Fruit fly (Drosophila melanogaster) whole organism, adult: ENCODE data around the gene CG7011.

Source experiments
- CG11617 ChIP-seq: fragments of 200-800 bp; sonication (Bioruptor generic); optimal IDR thresholded peaks from 2 replicates; lab custom pipeline; 2017; ENCODE audit warnings: mild to moderate bottlenecking, missing biosample characterization, missing genetic modification reagents, missing genetic modification characterization
- CG12768 ChIP-seq: fragments of 200-800 bp; sonication (Bioruptor generic); optimal IDR thresholded peaks from 2 replicates; lab custom pipeline; 2017; ENCODE audit warnings: missing biosample characterization, missing genetic modification characterization, mild to moderate bottlenecking, moderate library complexity, missing genetic modification reagents
- CG14711 ChIP-seq: fragments of 200-800 bp; sonication (Bioruptor generic); optimal IDR thresholded peaks from 2 replicates; lab custom pipeline; 2018; ENCODE audit warnings: missing biosample characterization, mild to moderate bottlenecking, missing genetic modification characterization, moderate library complexity
- CG1620 ChIP-seq: fragments of 200-800 bp; sonication (Bioruptor generic); optimal IDR thresholded peaks from 2 replicates; lab custom pipeline; 2016; ENCODE audit warnings: missing biosample characterization, missing genetic modification characterization
- CG33017 ChIP-seq: fragments of 200-800 bp; sonication (Bioruptor generic); optimal IDR thresholded peaks from 2 replicates; lab custom pipeline; 2018; ENCODE audit warnings: missing biosample characterization, mild to moderate bottlenecking, missing genetic modification characterization, moderate library complexity
- CG5204 ChIP-seq: fragments of 200-800 bp; sonication (Bioruptor generic); optimal IDR thresholded peaks from 2 replicates; lab custom pipeline; 2016; ENCODE audit warnings: missing biosample characterization, missing genetic modification characterization
- CG7045 ChIP-seq: fragments of 200-800 bp; sonication (Bioruptor generic); optimal IDR thresholded peaks from 2 replicates; lab custom pipeline; 2017; ENCODE audit warnings: missing biosample characterization, mild to moderate bottlenecking, missing genetic modification characterization
- CG7101 ChIP-seq: fragments of 200-800 bp; sonication (Bioruptor generic); optimal IDR thresholded peaks from 2 replicates; lab custom pipeline; 2018; ENCODE audit warnings: missing biosample characterization, mild to moderate bottlenecking, missing genetic modification characterization, moderate library complexity
- Clk ChIP-seq: fragments of 200-800 bp; sonication (Bioruptor generic); optimal IDR thresholded peaks from 2 replicates; lab custom pipeline; 2017; ENCODE audit warnings: missing biosample characterization, missing genetic modification characterization
- Crg-1 ChIP-seq: fragments of 200-800 bp; sonication (Bioruptor generic); optimal IDR thresholded peaks from 2 replicates; lab custom pipeline; 2016; ENCODE audit warnings: missing biosample characterization, missing genetic modification characterization
- Hr96 ChIP-seq: fragments of 200-800 bp; sonication (Bioruptor generic); optimal IDR thresholded peaks from 2 replicates; lab custom pipeline; 2016; ENCODE audit warnings: missing biosample characterization, missing genetic modification characterization
- Mnt ChIP-seq: fragments of 200-800 bp; sonication (Bioruptor generic); optimal IDR thresholded peaks from 2 replicates; lab custom pipeline; 2016; ENCODE audit warnings: missing biosample characterization, mild to moderate bottlenecking, missing genetic modification characterization
- bab1 ChIP-seq: fragments of 200-800 bp; sonication (Bioruptor generic); optimal IDR thresholded peaks from 3 replicates; lab custom pipeline; 2019; ENCODE audit warnings: missing biosample characterization, mild to moderate bottlenecking, missing genetic modification characterization, moderate library complexity
- cic ChIP-seq: fragments of 200-800 bp; sonication (Bioruptor generic); optimal IDR thresholded peaks from 2 replicates; lab custom pipeline; 2017; ENCODE audit warnings: missing biosample characterization, mild to moderate bottlenecking, missing genetic modification characterization, moderate library complexity
- cnc ChIP-seq, 2 experiments: fragments of >200 bp; optimal IDR thresholded peaks; 2 replicates each; lab custom pipeline; 2017
- kay ChIP-seq: fragments of 200-800 bp; sonication (Bioruptor generic); peaks from one replicate; lab custom pipeline; 2016; ENCODE audit warnings: missing biosample characterization, missing genetic modification characterization, borderline replicate concordance
- ovo ChIP-seq: fragments of 200-800 bp; sonication (Bioruptor generic); optimal IDR thresholded peaks from 2 replicates; lab custom pipeline; 2016; ENCODE audit warnings: missing biosample characterization, missing genetic modification characterization
- pad ChIP-seq: fragments of 200-800 bp; sonication (Bioruptor generic); optimal IDR thresholded peaks from 3 replicates; lab custom pipeline; 2017; ENCODE audit warnings: missing biosample characterization, missing genetic modification characterization, mild to moderate bottlenecking, moderate library complexity, missing genetic modification reagents
- tj ChIP-seq: fragments of 200-800 bp; sonication (Bioruptor generic); optimal IDR thresholded peaks from 3 replicates; lab custom pipeline; 2017; ENCODE audit warnings: missing biosample characterization, mild to moderate bottlenecking, missing genetic modification characterization, moderate library complexity
- toe ChIP-seq: fragments of 200-800 bp; sonication (Bioruptor generic); optimal IDR thresholded peaks from 2 replicates; lab custom pipeline; 2016; ENCODE audit warnings: missing biosample characterization, missing genetic modification characterization

The CG7011 gene

DNA sequence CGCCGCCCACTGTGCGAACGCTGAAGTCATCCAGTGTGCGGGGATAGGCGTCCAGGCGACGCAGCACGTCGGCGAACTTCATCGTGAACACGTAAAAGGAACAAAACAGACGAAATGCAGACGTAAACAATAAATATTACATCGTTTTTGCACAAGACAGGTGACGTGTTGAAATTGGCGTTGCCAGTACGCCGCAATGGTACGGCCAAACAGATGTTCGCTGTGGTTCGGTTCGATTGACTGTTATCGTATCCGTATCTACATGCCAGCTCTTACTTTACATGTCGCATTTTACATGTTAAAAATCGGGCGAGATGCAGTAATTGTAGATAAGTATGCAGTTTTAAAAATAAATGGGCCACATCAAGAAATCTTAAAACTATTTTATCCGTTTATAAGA lies at the start of gene CG7011:
Gene CG7011 (minus strand): TSS at position 215 of the 400 bp plus-strand sequence.
- TF ChIP-seq tj = peak; percentile 74
- TF ChIP-seq toe (GFP tag; lab: Kevin White, UChicago) = no peak
- no peak for TF ChIP-seq CG12768
- peak in 1 of 2 experiments; percentile 21 for TF ChIP-seq cnc (optimal IDR thresholded peaks at IDR 0.05; lab: Kevin White, UChicago)
- TF ChIP-seq Mnt (GFP tag; lab: Kevin White, UChicago) = no peak
- no peak for TF ChIP-seq CG1620 (GFP tag; lab: Kevin White, UChicago)
- TF ChIP-seq CG5204 = no peak

DNA sequence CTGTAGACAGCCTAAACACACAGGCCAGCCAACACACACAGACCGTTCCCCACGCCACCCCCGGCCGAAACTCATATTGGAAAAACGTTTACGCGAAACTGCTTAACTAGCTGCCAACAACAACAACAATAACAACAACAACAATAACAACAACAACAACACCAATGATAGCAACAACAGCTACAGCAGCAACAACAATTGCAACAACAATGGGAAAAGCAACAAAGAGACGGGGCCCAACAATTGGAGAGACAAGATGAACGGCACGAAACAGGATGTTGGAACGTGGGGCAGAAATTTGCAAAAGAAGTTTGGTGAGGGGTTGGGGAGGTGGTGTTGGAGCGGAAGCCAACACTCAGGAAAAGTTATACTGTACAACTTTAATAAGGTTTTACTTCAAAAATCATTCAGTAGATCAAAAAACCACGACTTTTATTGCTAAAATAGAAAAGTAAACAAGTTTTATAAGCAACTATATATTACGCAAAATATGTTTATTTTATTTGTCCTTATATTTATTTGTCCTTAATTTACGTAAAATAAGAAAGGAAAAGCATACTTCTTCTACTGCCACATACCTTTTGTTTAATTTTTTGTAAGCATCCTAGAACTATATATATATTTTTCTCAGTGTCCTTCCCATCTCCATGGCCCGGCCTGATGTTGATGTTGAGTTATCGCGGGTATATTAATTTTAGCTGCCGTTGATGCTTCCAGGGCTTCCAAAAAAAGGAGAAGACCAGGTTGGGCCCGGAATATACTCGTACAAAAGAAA lies 48.6 kb upstream of the CG7011 start:
- TF ChIP-seq CG12768 = no peak
- no peak for TF ChIP-seq bab1 (GFP tag; lab: Kevin White, UChicago)
- no peak for TF ChIP-seq CG14711 (tag; lab: Kevin White, UChicago)
- no peak for TF ChIP-seq toe (GFP tag; lab: Kevin White, UChicago)
- TF ChIP-seq Mnt (GFP tag; lab: Kevin White, UChicago) = no peak
- TF ChIP-seq CG7101 (tag; lab: Kevin White, UChicago) = no peak
- no peak for TF ChIP-seq cic (GFP tag; lab: Kevin White, UChicago)
- no peak for TF ChIP-seq Clk (GFP tag; lab: Kevin White, UChicago)
- no peak for TF ChIP-seq tj
- no peak for TF ChIP-seq kay (GFP tag; lab: Kevin White, UChicago)
- TF ChIP-seq CG5204 = no peak
- no peak for TF ChIP-seq cnc (optimal IDR thresholded peaks at IDR 0.05; lab: Kevin White, UChicago)
- no peak for TF ChIP-seq CG7045 (GFP tag; lab: Kevin White, UChicago)
- no peak for TF ChIP-seq pad (GFP tag; lab: Kevin White, UChicago)
- no peak for TF ChIP-seq CG11617 (GFP tag; lab: Kevin White, UChicago)
- TF ChIP-seq Hr96 (GFP tag; lab: Kevin White, UChicago) = no peak
- no peak for TF ChIP-seq CG1620 (GFP tag; lab: Kevin White, UChicago)
- TF ChIP-seq CG33017 = no peak

DNA sequence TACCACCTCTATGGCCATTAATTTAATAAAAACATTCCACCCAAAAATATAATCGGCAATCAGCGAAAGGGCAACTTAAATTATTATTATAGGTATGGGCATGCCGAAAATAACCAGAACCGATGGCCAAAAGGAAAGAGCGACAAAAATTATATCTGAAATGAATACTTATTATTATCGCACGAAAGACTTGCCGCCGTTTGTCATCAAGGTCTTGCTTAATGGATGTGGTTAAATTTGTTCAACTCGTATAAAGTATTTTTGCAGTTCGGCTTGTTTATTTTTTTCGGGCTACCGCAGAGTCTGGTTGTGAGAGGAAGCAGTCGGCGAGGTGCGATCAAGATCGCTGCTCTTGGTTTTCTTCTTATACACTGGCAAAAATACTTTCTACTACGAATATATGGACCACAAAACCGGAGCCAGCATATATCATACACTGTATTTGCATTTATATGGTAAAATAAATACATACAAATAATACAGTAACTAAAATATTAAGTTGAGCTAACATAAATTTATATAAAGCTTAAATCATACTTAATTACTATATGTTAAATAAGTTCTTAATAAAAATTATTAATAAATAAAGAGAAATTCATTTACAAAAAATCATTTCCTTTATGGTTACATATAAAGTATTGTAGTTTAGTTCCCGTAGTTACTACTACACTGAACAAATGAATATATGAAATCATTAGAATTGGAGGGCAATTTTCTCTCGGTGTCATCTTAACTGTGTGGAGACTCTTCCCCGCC lies 45.4 kb upstream of the CG7011 start:
- TF ChIP-seq tj (no peak), bab1 (GFP tag; lab: Kevin White, UChicago) (no peak), Crg-1 (GFP tag; lab: Kevin White, UChicago) (no peak), ovo (no peak), pad (GFP tag; lab: Kevin White, UChicago) (no peak), CG1620 (GFP tag; lab: Kevin White, UChicago) (no peak), CG7101 (tag; lab: Kevin White, UChicago) (no peak), CG5204 (no peak), Clk (GFP tag; lab: Kevin White, UChicago) (no peak), CG14711 (tag; lab: Kevin White, UChicago) (no peak), Hr96 (GFP tag; lab: Kevin White, UChicago) (no peak), kay (GFP tag; lab: Kevin White, UChicago) (no peak), cic (GFP tag; lab: Kevin White, UChicago) (no peak), toe (GFP tag; lab: Kevin White, UChicago) (no peak), CG12768 (no peak), Mnt (GFP tag; lab: Kevin White, UChicago) (no peak)

DNA sequence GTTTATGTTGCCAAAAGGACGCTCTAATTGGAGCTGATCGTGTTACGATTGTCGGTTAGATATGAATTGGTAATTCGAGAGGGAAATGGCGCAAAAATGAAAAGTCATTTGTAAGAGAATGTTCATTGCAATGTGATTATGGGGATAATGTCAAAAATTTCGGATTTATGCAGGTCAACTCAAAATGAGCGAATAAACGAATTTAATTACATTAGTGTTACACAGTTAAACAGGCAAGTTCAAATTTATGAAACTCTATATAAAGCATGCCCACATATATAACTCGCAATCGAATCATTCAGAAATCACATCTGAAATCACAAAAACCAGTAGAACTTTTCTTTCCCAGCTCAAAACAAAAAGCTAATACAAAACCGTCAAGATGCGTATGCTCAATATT lies 44.1 kb upstream of the CG7011 start, which contains the start of gene Prx1:
Gene Prx1 (plus strand): TSS at position 301 of the 400 bp plus-strand sequence.
- TF ChIP-seq tj (no peak), bab1 (GFP tag; lab: Kevin White, UChicago) (no peak), Hr96 (GFP tag; lab: Kevin White, UChicago) (no peak), pad (GFP tag; lab: Kevin White, UChicago) (no peak), CG5204 (no peak), CG7101 (tag; lab: Kevin White, UChicago) (no peak), cnc (optimal IDR thresholded peaks at IDR 0.05; lab: Kevin White, UChicago) (no peak), Clk (GFP tag; lab: Kevin White, UChicago) (no peak), ovo (no peak), Crg-1 (GFP tag; lab: Kevin White, UChicago) (no peak), CG11617 (GFP tag; lab: Kevin White, UChicago) (no peak), CG1620 (GFP tag; lab: Kevin White, UChicago) (no peak), kay (GFP tag; lab: Kevin White, UChicago) (no peak), toe (GFP tag; lab: Kevin White, UChicago) (no peak), cic (GFP tag; lab: Kevin White, UChicago) (no peak), CG14711 (tag; lab: Kevin White, UChicago) (no peak), Mnt (GFP tag; lab: Kevin White, UChicago) (no peak), CG7045 (GFP tag; lab: Kevin White, UChicago) (no peak)

DNA sequence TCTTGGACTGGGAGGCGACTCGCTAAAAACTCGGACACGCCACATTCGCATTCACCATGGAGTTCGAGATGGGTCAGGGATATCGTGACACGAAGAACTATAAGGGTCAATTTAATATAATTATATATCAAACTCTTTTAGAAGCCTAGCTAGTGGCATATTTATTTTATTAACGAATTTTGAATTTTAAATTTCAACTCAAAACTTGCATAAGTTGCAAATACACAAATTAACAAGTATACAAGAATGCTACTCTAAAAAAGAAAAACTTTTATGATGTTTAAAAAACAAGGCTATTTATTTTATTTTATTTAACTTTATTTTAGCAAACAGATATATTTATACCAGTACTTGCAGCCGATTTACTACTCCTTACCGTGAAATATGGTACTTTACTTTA lies 42.6 kb upstream of the CG7011 start:
- TF ChIP-seq bab1 (GFP tag; lab: Kevin White, UChicago) (no peak), CG7101 (tag; lab: Kevin White, UChicago) (no peak), cic (GFP tag; lab: Kevin White, UChicago) (no peak), ovo (no peak), CG33017 (no peak), CG12768 (no peak), Clk (GFP tag; lab: Kevin White, UChicago) (no peak), CG1620 (GFP tag; lab: Kevin White, UChicago) (no peak), kay (GFP tag; lab: Kevin White, UChicago) (no peak), Mnt (GFP tag; lab: Kevin White, UChicago) (no peak), toe (GFP tag; lab: Kevin White, UChicago) (no peak), CG5204 (no peak)
